Worm (Caenorhabditis elegans) whole organism, L3 larva: ENCODE data around the gene T07G12.4.

Source experiments
- ZK546.5 ChIP-seq: sonication (generic microtip); optimal IDR thresholded peaks from 2 replicates; lab custom pipeline; 2017; ENCODE audit warnings: missing biosample characterization, missing genetic modification characterization
- nhr-11 ChIP-seq: fragments of 150-350 bp; optimal IDR thresholded peaks from 2 replicates; lab custom pipeline; 2014; ENCODE audit warnings: missing biosample characterization, missing genetic modification characterization
- nhr-23 ChIP-seq: fragments of 150-350 bp; optimal IDR thresholded peaks from 2 replicates; lab custom pipeline; 2014; ENCODE audit warnings: missing biosample characterization, missing genetic modification reagents, missing genetic modification characterization
- nhr-237 ChIP-seq: fragments of 150-350 bp; optimal IDR thresholded peaks from 2 replicates; lab custom pipeline; 2014; ENCODE audit warnings: missing biosample characterization, missing genetic modification characterization
- nhr-28 ChIP-seq: fragments of 150-350 bp; optimal IDR thresholded peaks from 2 replicates; lab custom pipeline; 2014; ENCODE audit warnings: missing biosample characterization, missing genetic modification characterization
- sea-2 ChIP-seq: fragments of 150-350 bp; sonication (generic microtip); optimal IDR thresholded peaks from 4 replicates; lab custom pipeline; 2014; ENCODE audit warnings: missing biosample characterization, missing genetic modification reagents, missing genetic modification characterization
- snpc-4 ChIP-seq: fragments of 150-350 bp; optimal IDR thresholded peaks from 2 replicates; lab custom pipeline; 2014; ENCODE audit warnings: missing biosample characterization, missing genetic modification characterization
- unc-39 ChIP-seq: sonication (generic microtip); optimal IDR thresholded peaks from 4 replicates; lab custom pipeline; 2017; ENCODE audit warnings: missing biosample characterization, missing genetic modification characterization
- ztf-11 ChIP-seq: fragments of 150-350 bp; optimal IDR thresholded peaks from 2 replicates; lab custom pipeline; 2014; ENCODE audit warnings: missing biosample characterization, missing genetic modification characterization

ce11 chrIV:10511432-10511831 lies 27.1 kb downstream of the T07G12.4 start:
- TF ChIP-seq sea-2 (GFP tag; lab: Kevin White, UChicago) (no peak), unc-39 (tag; lab: Kevin White, UChicago) (no peak), nhr-237 (tag; lab: Kevin White, UChicago) (no peak), ztf-11 (tag; lab: Kevin White, UChicago) (no peak), ZK546.5 (no peak), nhr-23 (tag; lab: Kevin White, UChicago) (no peak), nhr-11 (tag; lab: Kevin White, UChicago) (no peak), snpc-4 (tag; lab: Kevin White, UChicago) (no peak), nhr-28 (tag; lab: Kevin White, UChicago) (no peak)
